Fruit fly (Drosophila melanogaster) whole organism, embryonic: ENCODE data around the gene CG3119.

Source experiments
- CG14965 ChIP-seq: fragments of 200-800 bp; sonication (Bioruptor generic); optimal IDR thresholded peaks from 2 replicates; lab custom pipeline; 2016; ENCODE audit warnings: missing biosample characterization, missing genetic modification characterization, borderline replicate concordance
- CG3995 ChIP-seq: fragments of 200-800 bp; sonication (Bioruptor generic); optimal IDR thresholded peaks from 3 replicates; lab custom pipeline; 2016; ENCODE audit warnings: missing biosample characterization, missing genetic modification characterization
- CG4328 ChIP-seq: fragments of 200-800 bp; sonication (Bioruptor generic); optimal IDR thresholded peaks from 3 replicates; lab custom pipeline; 2017; ENCODE audit warnings: missing biosample characterization, missing genetic modification reagents, missing genetic modification characterization
- CG4707 ChIP-seq: fragments of 200-800 bp; sonication (Bioruptor generic); optimal IDR thresholded peaks from 2 replicates; lab custom pipeline; 2018; ENCODE audit warnings: missing biosample characterization, mild to moderate bottlenecking, missing genetic modification characterization, moderate library complexity
- CG9876 ChIP-seq: fragments of 200-800 bp; sonication (Bioruptor generic); optimal IDR thresholded peaks from 2 replicates; lab custom pipeline; 2016; ENCODE audit warnings: missing biosample characterization, missing genetic modification characterization
- CTCF ChIP-seq: fragments of 200-800 bp; sonication (Bioruptor generic); optimal IDR thresholded peaks from 2 replicates; lab custom pipeline; 2017; ENCODE audit warnings: missing biosample characterization, mild to moderate bottlenecking, missing genetic modification characterization, moderate library complexity
- Hmx ChIP-seq: fragments of 200-800 bp; sonication (Bioruptor generic); optimal IDR thresholded peaks from 2 replicates; lab custom pipeline; 2016; ENCODE audit warnings: missing biosample characterization, missing genetic modification characterization
- crc ChIP-seq: fragments of 200-800 bp; sonication (Bioruptor generic); optimal IDR thresholded peaks from 2 replicates; lab custom pipeline; 2016; ENCODE audit warnings: missing biosample characterization, missing genetic modification characterization
- gem ChIP-seq: fragments of 200-800 bp; sonication (Bioruptor generic); optimal IDR thresholded peaks from 2 replicates; lab custom pipeline; 2019; ENCODE audit warnings: missing biosample characterization, mild to moderate bottlenecking, missing genetic modification characterization, moderate library complexity
- hth ChIP-seq: fragments of >200 bp; optimal IDR thresholded peaks from 2 replicates; lab custom pipeline; 2017; ENCODE audit warnings: inconsistent platforms
- nerfin-1 ChIP-seq: fragments of 200-800 bp; sonication (Bioruptor generic); optimal IDR thresholded peaks from 3 replicates; lab custom pipeline; 2019; ENCODE audit warnings: missing biosample characterization, mild to moderate bottlenecking, missing genetic modification characterization, moderate library complexity
- zfh1 ChIP-seq: fragments of 200-800 bp; sonication (Bioruptor generic); IDR thresholded peaks from 3 replicates; pipeline ENCODE4 v1.3.6; 2022; ENCODE audit warnings: missing biosample characterization, missing genetic modification characterization

dm6 chr2L:2862621-2862962 lies 25.0 kb upstream of the CG3119 start:
- TF ChIP-seq CG4707 (GFP tag; lab: Kevin White, UChicago) (no peak), CG9876 (GFP tag; lab: Kevin White, UChicago) (no peak), CG4328 (no peak), crc (no peak), CG3995 (GFP tag; lab: Kevin White, UChicago) (no peak), Hmx (GFP tag; lab: Kevin White, UChicago) (no peak), hth (no peak), CG14965 (GFP tag; lab: Kevin White, UChicago) (no peak), zfh1 (no peak), CTCF (GFP tag; lab: Kevin White, UChicago) (no peak), nerfin-1 (tag; lab: Kevin White, UChicago) (no peak), gem (tag; lab: Kevin White, UChicago) (no peak)
